Worm (Caenorhabditis elegans): ENCODE data around the gene ilcr-1.

DNA sequence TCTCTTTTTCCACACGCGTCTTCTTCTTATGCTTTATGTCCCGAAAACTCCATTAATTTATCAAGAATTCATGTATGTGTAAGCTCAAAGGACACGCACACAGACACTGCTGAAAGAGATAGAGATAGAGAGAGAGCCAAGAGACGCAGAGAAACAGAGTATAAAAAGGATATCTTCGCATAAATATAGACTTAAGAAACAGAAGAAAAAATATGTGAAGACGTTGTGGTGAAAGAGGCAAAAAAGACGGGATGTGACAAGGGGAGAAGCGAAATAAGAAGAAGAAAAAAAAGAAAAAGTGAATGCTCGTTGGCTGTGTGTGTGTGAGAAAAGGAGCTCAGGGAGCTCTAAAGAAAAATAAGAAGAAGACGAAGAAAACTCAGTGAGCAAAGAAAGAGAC, 15.5 kb upstream of the ilcr-1 start:
- TF ChIP-seq zag-1 (tag; optimal IDR thresholded peaks at IDR 0.05): peak; percentile 16
- TF ChIP-seq nhr-11 (tag; optimal IDR thresholded peaks at IDR 0.05): no peak
- TF ChIP-seq elt-1 (tag; optimal IDR thresholded peaks at IDR 0.05): no peak
- TF ChIP-seq ama-1 (optimal IDR thresholded peaks at IDR 0.05): no peak
- TF ChIP-seq skn-1 (tag; optimal IDR thresholded peaks at IDR 0.05): no peak
- peak; percentile 92 for TF ChIP-seq unc-55 (GFP tag; optimal IDR thresholded peaks at IDR 0.05)
- TF ChIP-seq nhr-12 (tag; optimal IDR thresholded peaks at IDR 0.05): no peak
